Worm (Caenorhabditis elegans) whole organism, L2 larva: Measurements from ENCODE around the gene Y47D3A.32.
"Not testable (repeated sequence)": the region's sequence is repeated elsewhere in the genome, so short reads cannot be mapped to it uniquely, and the experiment has no call there.

ENCODE experiments used
- C34F6.9 ChIP-seq: fragments of 150-350 bp; optimal IDR thresholded peaks from 2 replicates; lab custom pipeline; 2014; ENCODE audit warnings: missing biosample characterization, missing genetic modification characterization
- F13H6.1 ChIP-seq: sonication (generic microtip); optimal IDR thresholded peaks from 2 replicates; lab custom pipeline; 2016; ENCODE audit warnings: missing genetic modification characterization, missing compliant biosample characterization
- R02D3.7 ChIP-seq: fragments of 150-350 bp; optimal IDR thresholded peaks from 2 replicates; lab custom pipeline; 2014; ENCODE audit warnings: missing biosample characterization, missing genetic modification characterization
- Y55F3AM.14 ChIP-seq: fragments of 200-800 bp; sonication (Bioruptor generic); optimal IDR thresholded peaks from 2 replicates; lab custom pipeline; 2018; ENCODE audit warnings: mild to moderate bottlenecking, missing genetic modification characterization, missing compliant biosample characterization
- ZK546.5 ChIP-seq: sonication (generic microtip); optimal IDR thresholded peaks from 2 replicates; lab custom pipeline; 2017; ENCODE audit warnings: missing biosample characterization, missing genetic modification characterization
- aly-2 ChIP-seq: fragments of 150-350 bp; optimal IDR thresholded peaks from 2 replicates; lab custom pipeline; 2014; ENCODE audit warnings: missing biosample characterization, missing genetic modification characterization
- ama-1 ChIP-seq: fragments of 150-350 bp; optimal IDR thresholded peaks from 2 replicates; lab custom pipeline; 2018; ENCODE audit warnings: inconsistent platforms
- blmp-1 ChIP-seq: sonication (generic microtip); optimal IDR thresholded peaks from 2 replicates; lab custom pipeline; 2017; ENCODE audit warnings: missing genetic modification characterization, mild to moderate bottlenecking, missing compliant biosample characterization, antibody characterized with exemption, moderate library complexity; ENCODE audit not compliant: insufficient read depth
- ceh-16 ChIP-seq: fragments of 150-350 bp; optimal IDR thresholded peaks from 2 replicates; lab custom pipeline; 2014; ENCODE audit warnings: missing biosample characterization, missing genetic modification characterization
- ceh-82 ChIP-seq: fragments of 150-350 bp; optimal IDR thresholded peaks from 2 replicates; lab custom pipeline; 2014; ENCODE audit warnings: missing biosample characterization, missing genetic modification characterization
- dmd-4 ChIP-seq: sonication (generic microtip); optimal IDR thresholded peaks from 2 replicates; lab custom pipeline; 2017; ENCODE audit warnings: missing biosample characterization, missing genetic modification characterization
- egl-27 ChIP-seq: sonication (generic microtip); optimal IDR thresholded peaks from 3 replicates; lab custom pipeline; 2017; ENCODE audit warnings: missing biosample characterization, missing genetic modification reagents, missing genetic modification characterization
- elt-1 ChIP-seq: fragments of 150-350 bp; optimal IDR thresholded peaks from 2 replicates; lab custom pipeline; 2014; ENCODE audit warnings: missing biosample characterization, missing genetic modification characterization
- fos-1 ChIP-seq: fragments of 150-350 bp; optimal IDR thresholded peaks from 2 replicates; lab custom pipeline; 2014; ENCODE audit warnings: missing biosample characterization, missing genetic modification characterization
- lin-11 ChIP-seq: fragments of 150-350 bp; sonication (generic microtip); optimal IDR thresholded peaks from 2 replicates; lab custom pipeline; 2014; ENCODE audit warnings: missing biosample characterization, missing genetic modification characterization, inconsistent platforms, mixed read lengths
- lin-13 ChIP-seq: fragments of 150-350 bp; optimal IDR thresholded peaks from 2 replicates; lab custom pipeline; 2014; ENCODE audit warnings: missing biosample characterization, missing genetic modification reagents, missing genetic modification characterization
- lin-39 ChIP-seq: fragments of 150-350 bp; optimal IDR thresholded peaks from 2 replicates; lab custom pipeline; 2014; ENCODE audit warnings: missing biosample characterization, missing genetic modification reagents, missing genetic modification characterization
- mdl-1 ChIP-seq, 2 experiments: fragments of 150-350 bp in 1 of 2; sonication (generic microtip) in 1 of 2; optimal IDR thresholded peaks; 2 replicates each; lab custom pipeline; 2017; ENCODE audit warnings: missing biosample characterization in 2 of 2, missing genetic modification characterization in 2 of 2
- nhr-11 ChIP-seq: fragments of 150-350 bp; optimal IDR thresholded peaks from 2 replicates; lab custom pipeline; 2014; ENCODE audit warnings: missing biosample characterization, missing genetic modification characterization
- nhr-12 ChIP-seq: fragments of 150-350 bp; optimal IDR thresholded peaks from 2 replicates; lab custom pipeline; 2014; ENCODE audit warnings: missing biosample characterization, missing genetic modification characterization
- nhr-129 ChIP-seq: fragments of 150-350 bp; optimal IDR thresholded peaks from 2 replicates; lab custom pipeline; 2014; ENCODE audit warnings: missing biosample characterization, missing genetic modification characterization
- nhr-21 ChIP-seq: fragments of 150-350 bp; optimal IDR thresholded peaks from 2 replicates; lab custom pipeline; 2014; ENCODE audit warnings: missing biosample characterization, missing genetic modification characterization
- nhr-25 ChIP-seq: fragments of 150-350 bp; sonication (generic microtip); optimal IDR thresholded peaks from 3 replicates; lab custom pipeline; 2014; ENCODE audit warnings: missing biosample characterization, missing genetic modification characterization
- nhr-6 ChIP-seq: fragments of 150-350 bp; optimal IDR thresholded peaks from 2 replicates; lab custom pipeline; 2014; ENCODE audit warnings: missing biosample characterization, missing genetic modification characterization
- nhr-77 ChIP-seq: fragments of 150-350 bp; optimal IDR thresholded peaks from 2 replicates; lab custom pipeline; 2014; ENCODE audit warnings: missing biosample characterization, missing genetic modification characterization
- peb-1 ChIP-seq: fragments of 150-350 bp; optimal IDR thresholded peaks from 2 replicates; lab custom pipeline; 2014; ENCODE audit warnings: missing biosample characterization, missing genetic modification characterization
- sem-4 ChIP-seq: fragments of 150-350 bp; optimal IDR thresholded peaks from 2 replicates; lab custom pipeline; 2014; ENCODE audit warnings: missing biosample characterization, missing genetic modification reagents, missing genetic modification characterization
- sma-9 ChIP-seq, 2 experiments: fragments of 150-350 bp in 1 of 2; sonication (generic microtip) in 1 of 2; optimal IDR thresholded peaks; 2 replicates each; lab custom pipeline; 2014 to 2016; ENCODE audit warnings: missing genetic modification characterization in 2 of 2, mild to moderate bottlenecking in 1 of 2, missing biosample characterization in 1 of 2, missing compliant biosample characterization in 1 of 2, missing genetic modification reagents in 1 of 2, moderate library complexity in 1 of 2
- snpc-4 ChIP-seq: fragments of 150-350 bp; optimal IDR thresholded peaks from 2 replicates; lab custom pipeline; 2014; ENCODE audit warnings: missing biosample characterization, missing genetic modification characterization
- unc-39 ChIP-seq: fragments of 150-350 bp; optimal IDR thresholded peaks from 2 replicates; lab custom pipeline; 2014; ENCODE audit warnings: missing biosample characterization, missing genetic modification characterization
- unc-55 ChIP-seq: fragments of 150-350 bp; sonication (generic microtip); optimal IDR thresholded peaks from 3 replicates; lab custom pipeline; 2014; ENCODE audit warnings: missing biosample characterization, missing genetic modification reagents, missing genetic modification characterization
- unc-62 ChIP-seq: fragments of 150-350 bp; optimal IDR thresholded peaks from 2 replicates; lab custom pipeline; 2014; ENCODE audit warnings: missing biosample characterization, missing genetic modification reagents, missing genetic modification characterization
- zag-1 ChIP-seq: fragments of 150-350 bp; optimal IDR thresholded peaks from 2 replicates; lab custom pipeline; 2014; ENCODE audit warnings: missing biosample characterization, missing genetic modification characterization
- ztf-1 ChIP-seq: fragments of 200-800 bp; sonication (Bioruptor generic); conservative IDR thresholded peaks from 2 replicates; pipeline ENCODE4 v1.3.6; 2022; ENCODE audit warnings: missing genetic modification characterization, missing compliant biosample characterization
- ztf-4 ChIP-seq: fragments of 150-350 bp; optimal IDR thresholded peaks from 2 replicates; lab custom pipeline; 2014; ENCODE audit warnings: missing biosample characterization, missing genetic modification characterization

Y47D3A.32 gene

ce11 chrIII:11218150-11218841 is 33.9 kb upstream of the Y47D3A.32 start, which contains the start of the genes tbx-34 and wht-8:
tbx-34 (minus strand) TSS chrIII:11218250.
wht-8 (plus strand) TSS chrIII:11218791.
- TF ChIP-seq nhr-21 (tag; lab: Kevin White, UChicago): no peak
- no peak for TF ChIP-seq mdl-1 (tag; optimal IDR thresholded peaks at IDR 0.05; lab: Kevin White, UChicago)
- no peak for TF ChIP-seq dmd-4
- TF ChIP-seq ceh-82 (tag; lab: Kevin White, UChicago): no peak

- TF ChIP-seq elt-1 (no peak), peb-1 (tag; lab: Kevin White, UChicago) (no peak), nhr-25 (tag; lab: Kevin White, UChicago) (no peak), F13H6.1 (tag; lab: Kevin White, UChicago) (no peak), ceh-16 (tag; lab: Kevin White, UChicago) (no peak), snpc-4 (no peak), ZK546.5 (tag; lab: Kevin White, UChicago) (no peak), nhr-21 (tag; lab: Kevin White, UChicago) (no peak), fos-1 (tag; lab: Kevin White, UChicago) (no peak), lin-11 (no peak), lin-39 (no peak), unc-62 (GFP tag; lab: Kevin White, UChicago) (no peak)
Measured at ce11 chrIII:11221583-11222191, 30.5 kb upstream of the Y47D3A.32 start.

- not testable (repeated sequence) for TF ChIP-seq ztf-4 (tag; lab: Kevin White, UChicago); unc-55 (GFP tag; lab: Kevin White, UChicago); nhr-6 (tag; lab: Kevin White, UChicago)
Measured at ce11 chrIII:11224006-11224405, 28.2 kb upstream of the Y47D3A.32 start, which contains the start of gene Y47D3A.13. Y47D3A.13 (minus strand) TSS chrIII:11224106.

ce11 chrIII:11227025-11227424 is 25.2 kb upstream of the Y47D3A.32 start, which contains the start of gene tbx-37:
tbx-37 (minus strand) TSS chrIII:11227125.
- no peak for TF ChIP-seq mdl-1 (tag; optimal IDR thresholded peaks at IDR 0.05; lab: Kevin White, UChicago)
- TF ChIP-seq fos-1 (tag; lab: Kevin White, UChicago): no peak
- TF ChIP-seq unc-39: no peak
- no peak for TF ChIP-seq nhr-12
- no peak for TF ChIP-seq elt-1
- TF ChIP-seq R02D3.7 (tag; lab: Kevin White, UChicago): no peak
- TF ChIP-seq lin-13 (GFP tag; lab: Kevin White, UChicago): no peak
- TF ChIP-seq zag-1 (tag; lab: Kevin White, UChicago): no peak
- no peak for TF ChIP-seq ceh-82 (tag; lab: Kevin White, UChicago)
- TF ChIP-seq F13H6.1 (tag; lab: Kevin White, UChicago): no peak
- TF ChIP-seq C34F6.9 (tag; lab: Kevin White, UChicago): no peak
- TF ChIP-seq egl-27: no peak

- TF ChIP-seq sma-9 (GFP tag; optimal IDR thresholded peaks at IDR 0.05; lab: Kevin White, UChicago): no peak
- TF ChIP-seq sma-9 (tag; optimal IDR thresholded peaks at IDR 0.05; lab: Kevin White, UChicago): no peak
- TF ChIP-seq Y55F3AM.14 (GFP tag; lab: Kevin White, UChicago): no peak
- no peak for TF ChIP-seq lin-13 (GFP tag; lab: Kevin White, UChicago)
- TF ChIP-seq unc-62 (GFP tag; lab: Kevin White, UChicago): no peak
- no peak for TF ChIP-seq snpc-4
- TF ChIP-seq ama-1 (lab: Kevin White, UChicago): no peak
- no peak for TF ChIP-seq sem-4
- TF ChIP-seq blmp-1: no peak
- no peak for TF ChIP-seq nhr-129
- TF ChIP-seq aly-2: no peak
- no peak for TF ChIP-seq elt-1
- no peak for TF ChIP-seq nhr-6 (tag; lab: Kevin White, UChicago)
- TF ChIP-seq ztf-1 (GFP tag; lab: Robert Waterston, UW): no peak
- no peak for TF ChIP-seq peb-1 (tag; lab: Kevin White, UChicago)
- no peak for TF ChIP-seq nhr-77
- no peak for TF ChIP-seq mdl-1 (tag; optimal IDR thresholded peaks at IDR 0.05; lab: Kevin White, UChicago)
- no peak for TF ChIP-seq nhr-11 (tag; lab: Kevin White, UChicago)
- no peak for TF ChIP-seq egl-27
- TF ChIP-seq nhr-25 (tag; lab: Kevin White, UChicago): no peak
Measured at ce11 chrIII:11230581-11230980, 21.6 kb upstream of the Y47D3A.32 start.
